Fruit fly (Drosophila melanogaster) whole organism, embryonic: ENCODE data around the gene CG3984.

Source experiments
- BEAF-32 ChIP-seq: fragments of 200-800 bp; sonication (Bioruptor generic); optimal IDR thresholded peaks from 3 replicates; lab custom pipeline; 2017; ENCODE audit warnings: missing biosample characterization, missing genetic modification characterization, mild to moderate bottlenecking, moderate library complexity, missing genetic modification reagents
- BtbVII ChIP-seq: fragments of 200-800 bp; sonication (Bioruptor generic); optimal IDR thresholded peaks from 3 replicates; lab custom pipeline; 2017; ENCODE audit warnings: missing biosample characterization, mild to moderate bottlenecking, missing genetic modification characterization
- CG12299 ChIP-seq: fragments of 200-800 bp; sonication (Bioruptor generic); optimal IDR thresholded peaks from 2 replicates; lab custom pipeline; 2018; ENCODE audit warnings: missing biosample characterization, mild to moderate bottlenecking, missing genetic modification characterization
- CG1603 ChIP-seq: fragments of 200-800 bp; sonication (Bioruptor generic); optimal IDR thresholded peaks from 2 replicates; lab custom pipeline; 2019; ENCODE audit warnings: missing biosample characterization, mild to moderate bottlenecking, missing genetic modification characterization, moderate library complexity
- CG16815 ChIP-seq: fragments of 200-800 bp; sonication (Bioruptor generic); optimal IDR thresholded peaks from 3 replicates; lab custom pipeline; 2017; ENCODE audit warnings: missing biosample characterization, mild to moderate bottlenecking, missing genetic modification characterization
- CG17359 ChIP-seq: fragments of 200-800 bp; sonication (Bioruptor generic); optimal IDR thresholded peaks from 3 replicates; lab custom pipeline; 2018; ENCODE audit warnings: missing biosample characterization, mild to moderate bottlenecking, missing genetic modification characterization, moderate library complexity
- CG17361 ChIP-seq: fragments of 200-800 bp; sonication (Bioruptor generic); IDR thresholded peaks from 3 replicates; pipeline ENCODE4 v1.3.6; 2022; ENCODE audit warnings: missing biosample characterization, missing genetic modification characterization
- CG30431 ChIP-seq: fragments of 200-800 bp; sonication (Bioruptor generic); optimal IDR thresholded peaks from 2 replicates; lab custom pipeline; 2017; ENCODE audit warnings: missing biosample characterization, missing genetic modification characterization
- CG31388 ChIP-seq: fragments of 200-800 bp; sonication (Bioruptor generic); optimal IDR thresholded peaks from 2 replicates; lab custom pipeline; 2016; ENCODE audit warnings: missing biosample characterization, missing genetic modification characterization
- CG33213 ChIP-seq: fragments of 200-800 bp; sonication (Bioruptor generic); optimal IDR thresholded peaks from 3 replicates; lab custom pipeline; 2016; ENCODE audit warnings: missing biosample characterization, missing genetic modification characterization
- CG34376 ChIP-seq: fragments of 200-800 bp; sonication (Bioruptor generic); optimal IDR thresholded peaks from 2 replicates; lab custom pipeline; 2018; ENCODE audit warnings: missing biosample characterization, mild to moderate bottlenecking, missing genetic modification characterization
- CG3995 ChIP-seq: fragments of 200-800 bp; sonication (Bioruptor generic); optimal IDR thresholded peaks from 3 replicates; lab custom pipeline; 2016; ENCODE audit warnings: missing biosample characterization, missing genetic modification characterization
- CG4404 ChIP-seq: fragments of 200-800 bp; sonication (Bioruptor generic); IDR thresholded peaks from 2 replicates; pipeline ENCODE4 v1.3.6; 2022; ENCODE audit warnings: missing biosample characterization, missing genetic modification characterization
- CG5245 ChIP-seq: fragments of 200-800 bp; sonication (Bioruptor generic); optimal IDR thresholded peaks from 3 replicates; lab custom pipeline; 2016; ENCODE audit warnings: missing biosample characterization, missing genetic modification characterization
- CG6254 ChIP-seq: fragments of 200-800 bp; sonication (Bioruptor generic); optimal IDR thresholded peaks from 3 replicates; lab custom pipeline; 2017; ENCODE audit warnings: mild to moderate bottlenecking, missing biosample characterization, missing genetic modification reagents, missing genetic modification characterization
- CG6683 ChIP-seq: fragments of 200-800 bp; sonication (Bioruptor generic); optimal IDR thresholded peaks from 2 replicates; lab custom pipeline; 2017; ENCODE audit warnings: missing biosample characterization, mild to moderate bottlenecking, missing genetic modification characterization, missing genetic modification reagents
- CG7372 ChIP-seq: fragments of 200-800 bp; sonication (Bioruptor generic); IDR thresholded peaks from 2 replicates; pipeline ENCODE4 v1.3.6; 2022; ENCODE audit warnings: missing biosample characterization, missing genetic modification characterization
- CG9797 ChIP-seq: fragments of 200-800 bp; sonication (Bioruptor generic); optimal IDR thresholded peaks from 3 replicates; lab custom pipeline; 2018; ENCODE audit warnings: missing biosample characterization, mild to moderate bottlenecking, missing genetic modification characterization
- CG9932 ChIP-seq: fragments of 200-800 bp; sonication (Bioruptor generic); IDR thresholded peaks from 2 replicates; pipeline ENCODE4 v1.3.6; 2022; ENCODE audit warnings: missing biosample characterization, missing genetic modification characterization
- Chrac-16 ChIP-seq: fragments of 200-800 bp; sonication (Bioruptor generic); optimal IDR thresholded peaks from 3 replicates; lab custom pipeline; 2016; ENCODE audit warnings: missing biosample characterization, missing genetic modification characterization
- Dad ChIP-seq: fragments of 200-800 bp; sonication (Bioruptor generic); optimal IDR thresholded peaks from 3 replicates; lab custom pipeline; 2016; ENCODE audit warnings: missing biosample characterization, missing genetic modification characterization
- Dip3 ChIP-seq: fragments of 200-800 bp; sonication (Bioruptor generic); optimal IDR thresholded peaks from 3 replicates; lab custom pipeline; 2016; ENCODE audit warnings: missing biosample characterization, missing genetic modification characterization
- Drgx ChIP-seq: fragments of 200-800 bp; sonication (Bioruptor generic); IDR thresholded peaks from 2 replicates; pipeline ENCODE4 v1.3.6; 2022; ENCODE audit warnings: missing biosample characterization, missing genetic modification characterization
- Hr39 ChIP-seq: fragments of >200 bp; optimal IDR thresholded peaks from 2 replicates; lab custom pipeline; 2017
- Hr78 ChIP-seq, 2 experiments: fragments of 200-800 bp in 1 of 2; fragments of >200 bp in 1 of 2; sonication (Bioruptor generic) in 1 of 2; optimal IDR thresholded peaks; 2 replicates each; lab custom pipeline; 2017 to 2019; ENCODE audit warnings: missing biosample characterization in 2 of 2, missing genetic modification characterization in 2 of 2, mild to moderate bottlenecking in 1 of 2, moderate library complexity in 1 of 2
- Nf-YC ChIP-seq: fragments of 200-800 bp; optimal IDR thresholded peaks from 3 replicates; lab custom pipeline; 2019; ENCODE audit warnings: missing biosample characterization, mild to moderate bottlenecking, missing genetic modification characterization, moderate library complexity
- Optix ChIP-seq: fragments of 200-800 bp; sonication (Bioruptor generic); IDR thresholded peaks from 3 replicates; pipeline ENCODE4 v1.3.6; 2022; ENCODE audit warnings: missing biosample characterization, missing genetic modification characterization
- Pdp1 ChIP-seq, 2 experiments: fragments of 200-800 bp; sonication (Bioruptor generic); optimal IDR thresholded peaks; 3 replicates each; lab custom pipeline; 2016; ENCODE audit warnings: missing biosample characterization in 2 of 2, missing genetic modification characterization in 2 of 2, mild to moderate bottlenecking in 1 of 2, moderate library complexity in 1 of 2
- Rfx ChIP-seq: fragments of 200-800 bp; sonication (Bioruptor generic); IDR thresholded peaks from 2 replicates; pipeline ENCODE4 v1.3.6; 2022; ENCODE audit warnings: missing biosample characterization, missing genetic modification characterization
- Six4 ChIP-seq: fragments of 200-800 bp; sonication (Bioruptor generic); optimal IDR thresholded peaks from 2 replicates; lab custom pipeline; 2016; ENCODE audit warnings: missing biosample characterization, missing genetic modification characterization
- Tbp ChIP-seq: fragments of >200 bp; optimal IDR thresholded peaks from 2 replicates; lab custom pipeline; 2018; ENCODE audit warnings: missing biosample characterization, missing genetic modification characterization
- corto ChIP-seq: fragments of 200-800 bp; sonication (Bioruptor generic); optimal IDR thresholded peaks from 2 replicates; lab custom pipeline; 2016; ENCODE audit warnings: missing biosample characterization, mild to moderate bottlenecking, missing genetic modification characterization, moderate library complexity
- crc ChIP-seq: fragments of 200-800 bp; sonication (Bioruptor generic); optimal IDR thresholded peaks from 2 replicates; lab custom pipeline; 2016; ENCODE audit warnings: missing biosample characterization, missing genetic modification characterization
- crol ChIP-seq: fragments of 200-800 bp; sonication (Bioruptor generic); IDR thresholded peaks from 2 replicates; pipeline ENCODE4 v1.3.6; 2022; ENCODE audit warnings: missing biosample characterization, missing genetic modification characterization
- da ChIP-seq: fragments of 200-800 bp; sonication (Bioruptor generic); optimal IDR thresholded peaks from 2 replicates; lab custom pipeline; 2016; ENCODE audit warnings: missing biosample characterization, missing genetic modification characterization
- dmrt11E ChIP-seq: fragments of 200-800 bp; sonication (Bioruptor generic); optimal IDR thresholded peaks from 3 replicates; lab custom pipeline; 2018; ENCODE audit warnings: missing biosample characterization, mild to moderate bottlenecking, missing genetic modification characterization, moderate library complexity
- ems ChIP-seq: fragments of 200-800 bp; sonication (Bioruptor generic); optimal IDR thresholded peaks from 3 replicates; lab custom pipeline; 2016; ENCODE audit warnings: missing biosample characterization, missing genetic modification characterization
- h ChIP-seq: fragments of >200 bp; optimal IDR thresholded peaks from 2 replicates; lab custom pipeline; 2017
- hbn ChIP-seq: fragments of 200-800 bp; sonication (Bioruptor generic); IDR thresholded peaks from 2 replicates; pipeline ENCODE4 v1.3.6; 2022; ENCODE audit warnings: missing biosample characterization, missing genetic modification characterization; ENCODE audit not compliant: partially characterized antibody
- her ChIP-seq: fragments of 200-800 bp; sonication (Bioruptor generic); optimal IDR thresholded peaks from 2 replicates; lab custom pipeline; 2016; ENCODE audit warnings: missing biosample characterization, missing genetic modification characterization
- jumu ChIP-seq: fragments of 200-800 bp; sonication (Bioruptor generic); optimal IDR thresholded peaks from 3 replicates; lab custom pipeline; 2016; ENCODE audit warnings: missing biosample characterization, missing genetic modification characterization
- mam ChIP-seq: fragments of 200-800 bp; sonication (Bioruptor generic); optimal IDR thresholded peaks from 3 replicates; lab custom pipeline; 2016; ENCODE audit warnings: missing biosample characterization, missing genetic modification characterization
- nerfin-1 ChIP-seq: fragments of 200-800 bp; sonication (Bioruptor generic); optimal IDR thresholded peaks from 3 replicates; lab custom pipeline; 2019; ENCODE audit warnings: missing biosample characterization, mild to moderate bottlenecking, missing genetic modification characterization, moderate library complexity
- onecut ChIP-seq: fragments of 200-800 bp; sonication (Bioruptor generic); IDR thresholded peaks from 2 replicates; pipeline ENCODE4 v1.3.6; 2022; ENCODE audit warnings: missing biosample characterization, missing genetic modification characterization
- pfk ChIP-seq: fragments of 200-800 bp; sonication (Bioruptor generic); optimal IDR thresholded peaks from 2 replicates; lab custom pipeline; 2018; ENCODE audit warnings: missing biosample characterization, mild to moderate bottlenecking, missing genetic modification characterization, moderate library complexity
- sens-2 ChIP-seq: fragments of 200-800 bp; sonication (Bioruptor generic); IDR thresholded peaks from 2 replicates; pipeline ENCODE4 v1.3.6; 2022; ENCODE audit warnings: missing biosample characterization, missing genetic modification characterization
- stwl ChIP-seq: fragments of 200-800 bp; sonication (Bioruptor generic); optimal IDR thresholded peaks from 3 replicates; lab custom pipeline; 2018; ENCODE audit warnings: missing biosample characterization, mild to moderate bottlenecking, missing genetic modification characterization, moderate library complexity
- tap ChIP-seq: fragments of 200-800 bp; optimal IDR thresholded peaks from 3 replicates; lab custom pipeline; 2019; ENCODE audit warnings: missing biosample characterization, mild to moderate bottlenecking, missing genetic modification characterization, moderate library complexity
- toy ChIP-seq: fragments of 200-800 bp; sonication (Bioruptor generic); IDR thresholded peaks from 2 replicates; pipeline ENCODE4 v1.3.6; 2022; ENCODE audit warnings: missing biosample characterization, missing genetic modification characterization
- trem ChIP-seq: fragments of 200-800 bp; optimal IDR thresholded peaks from 3 replicates; lab custom pipeline; 2019; ENCODE audit warnings: missing biosample characterization, mild to moderate bottlenecking, missing genetic modification characterization, moderate library complexity
- tup ChIP-seq: fragments of 200-800 bp; sonication (Bioruptor generic); optimal IDR thresholded peaks from 2 replicates; lab custom pipeline; 2016; ENCODE audit warnings: missing biosample characterization, mild to moderate bottlenecking, missing genetic modification characterization, moderate library complexity
- twi ChIP-seq: fragments of 200-800 bp; optimal IDR thresholded peaks from 2 replicates; lab custom pipeline; 2019; ENCODE audit warnings: missing biosample characterization, mild to moderate bottlenecking, missing genetic modification characterization, moderate library complexity

CG3984 gene

dm6 chr3R:15095550-15096031 is 41.4 kb upstream of the CG3984 start, which contains the start of gene CG6966 (continued):
- TF ChIP-seq crc (GFP tag; lab: Kevin White, UChicago), result peak; percentile 93
- peak; percentile 73 for TF ChIP-seq tap (tag; lab: Kevin White, UChicago)
- TF ChIP-seq tup (GFP tag; lab: Kevin White, UChicago), result peak; percentile 88
- peak; percentile 97 for TF ChIP-seq CG34376 (GFP tag; lab: Kevin White, UChicago)
- no peak for TF ChIP-seq hbn (GFP tag; lab: Robert Waterston, UW)
- peak; percentile 63 for TF ChIP-seq CG3995
- TF ChIP-seq CG33213 (GFP tag; lab: Kevin White, UChicago), result peak; percentile 99
- TF ChIP-seq CG4404 (GFP tag; lab: Robert Waterston, UW), result no peak
- TF ChIP-seq CG1603 (tag; lab: Kevin White, UChicago), result peak; percentile 97
- TF ChIP-seq twi (tag; lab: Kevin White, UChicago), result peak; percentile 87
- no peak for TF ChIP-seq Drgx (GFP tag; lab: Robert Waterston, UW)
- TF ChIP-seq ems (GFP tag; lab: Kevin White, UChicago), result peak; percentile 96
- no peak for TF ChIP-seq Optix (GFP tag; lab: Robert Waterston, UW)
- TF ChIP-seq nerfin-1 (tag; lab: Kevin White, UChicago), result peak; percentile 82
- TF ChIP-seq stwl (tag; lab: Kevin White, UChicago), result peak; percentile 100
- TF ChIP-seq CG9797, result peak; percentile 99
- peak; percentile 90 for TF ChIP-seq Chrac-16 (GFP tag; lab: Kevin White, UChicago)
- TF ChIP-seq CG6254, result peak; percentile 61
- no peak for TF ChIP-seq CG9932 (GFP tag; lab: Robert Waterston, UW)
- peak; percentile 93 for TF ChIP-seq CG16815
- peak; percentile 96 for TF ChIP-seq CG30431
- peak; percentile 95 for TF ChIP-seq Dip3 (GFP tag; lab: Kevin White, UChicago)
- no peak for TF ChIP-seq CG17361
- peak; percentile 89 for TF ChIP-seq Six4 (GFP tag; lab: Kevin White, UChicago)
- no peak for TF ChIP-seq crol (GFP tag; lab: Robert Waterston, UW)
- TF ChIP-seq CG6683 (GFP tag; lab: Kevin White, UChicago), result peak; percentile 91
- TF ChIP-seq corto, result no peak
- TF ChIP-seq CG7372 (GFP tag; lab: Robert Waterston, UW), result no peak
- peak; percentile 91 for TF ChIP-seq CG12299 (tag; lab: Kevin White, UChicago)
- TF ChIP-seq sens-2 (GFP tag; lab: Robert Waterston, UW), result no peak
- peak; percentile 92 for TF ChIP-seq jumu (GFP tag; lab: Kevin White, UChicago)
- TF ChIP-seq BEAF-32, result peak; percentile 67
- peak; percentile 89 to 93 for TF ChIP-seq Pdp1 (GFP tag; optimal IDR thresholded peaks at IDR 0.05; lab: Kevin White, UChicago)
- peak; percentile 88 for TF ChIP-seq onecut (GFP tag; lab: Robert Waterston, UW)
- TF ChIP-seq her (GFP tag; lab: Kevin White, UChicago), result peak; percentile 92
- TF ChIP-seq Nf-YC (tag; lab: Kevin White, UChicago), result peak; percentile 69
- peak; percentile 81 for TF ChIP-seq CG5245 (GFP tag; lab: Kevin White, UChicago)
- TF ChIP-seq toy (GFP tag; lab: Robert Waterston, UW), result no peak
- no peak for TF ChIP-seq Tbp (GFP tag; lab: Kevin White, UChicago)
- TF ChIP-seq dmrt11E (tag; lab: Kevin White, UChicago), result peak; percentile 89
- peak; percentile 98 for TF ChIP-seq trem
- TF ChIP-seq pfk (GFP tag; lab: Kevin White, UChicago), result peak; percentile 77
- peak; percentile 85 for TF ChIP-seq CG31388 (GFP tag; lab: Kevin White, UChicago)
- no peak for TF ChIP-seq Rfx (GFP tag; lab: Robert Waterston, UW)
- TF ChIP-seq BtbVII (GFP tag; lab: Kevin White, UChicago), result peak; percentile 90
- no peak for TF ChIP-seq h (lab: Kevin White, UChicago)
- TF ChIP-seq CG17359 (tag; lab: Kevin White, UChicago), result peak; percentile 92
- peak; percentile 93 for TF ChIP-seq Dad (GFP tag; lab: Kevin White, UChicago)
- TF ChIP-seq Hr39 (lab: Kevin White, UChicago), result no peak
- TF ChIP-seq Hr78 (GFP tag; optimal IDR thresholded peaks at IDR 0.05; lab: Kevin White, UChicago), result no peak
- peak; percentile 97 for TF ChIP-seq mam (GFP tag; lab: Kevin White, UChicago)
- peak; percentile 97 for TF ChIP-seq da
